Worm (Caenorhabditis elegans) whole organism, L1 larva: ENCODE measurements around the gene T24H10.4.

ENCODE experiments used
- C04F5.9 ChIP-seq: sonication (generic microtip); optimal IDR thresholded peaks from 2 replicates; lab custom pipeline; 2016; ENCODE audit warnings: missing genetic modification characterization, missing compliant biosample characterization
- C16A3.4 ChIP-seq: fragments of 150-350 bp; optimal IDR thresholded peaks from 2 replicates; lab custom pipeline; 2014; ENCODE audit warnings: missing biosample characterization, missing genetic modification characterization
- C34B4.2 ChIP-seq: sonication (generic microtip); optimal IDR thresholded peaks from 2 replicates; lab custom pipeline; 2017; ENCODE audit warnings: mild to moderate bottlenecking, missing genetic modification characterization, missing compliant biosample characterization
- F16B12.6 ChIP-seq: fragments of 150-350 bp; optimal IDR thresholded peaks from 2 replicates; lab custom pipeline; 2014; ENCODE audit warnings: missing biosample characterization, missing genetic modification characterization
- Y116A8C.19 ChIP-seq: sonication (generic microtip); optimal IDR thresholded peaks from 2 replicates; lab custom pipeline; 2016; ENCODE audit warnings: missing compliant biosample characterization, missing genetic modification characterization, borderline replicate concordance
- aly-2 ChIP-seq: fragments of 150-350 bp; optimal IDR thresholded peaks from 2 replicates; lab custom pipeline; 2014; ENCODE audit warnings: missing biosample characterization, missing genetic modification characterization
- ama-1 ChIP-seq: fragments of 150-350 bp; optimal IDR thresholded peaks from 2 replicates; lab custom pipeline; 2014
- ceh-63 ChIP-seq: fragments of 200-800 bp; sonication (Bioruptor generic); optimal IDR thresholded peaks from 2 replicates; lab custom pipeline; 2018; ENCODE audit warnings: mild to moderate bottlenecking, missing genetic modification characterization, missing compliant biosample characterization
- dsc-1 ChIP-seq: sonication (generic microtip); optimal IDR thresholded peaks from 2 replicates; lab custom pipeline; 2016; ENCODE audit warnings: mild to moderate bottlenecking, missing genetic modification characterization, missing compliant biosample characterization
- efl-3 ChIP-seq: fragments of 200-800 bp; sonication (Bioruptor generic); optimal IDR thresholded peaks from 2 replicates; lab custom pipeline; 2018; ENCODE audit warnings: mild to moderate bottlenecking, missing genetic modification characterization, missing compliant biosample characterization
- egl-13 ChIP-seq: sonication (generic microtip); optimal IDR thresholded peaks from 2 replicates; lab custom pipeline; 2016; ENCODE audit warnings: missing genotype, missing genetic modification reagents, missing genetic modification characterization, missing compliant biosample characterization
- egl-27 ChIP-seq, 2 experiments: fragments of 150-350 bp in 1 of 2; sonication (generic microtip); optimal IDR thresholded peaks; 3 replicates each; lab custom pipeline; 2017 to 2018; ENCODE audit warnings: missing biosample characterization in 2 of 2, missing genetic modification characterization in 2 of 2, missing genetic modification reagents in 2 of 2
- elt-2 ChIP-seq: sonication (generic microtip); optimal IDR thresholded peaks from 2 replicates; lab custom pipeline; 2016; ENCODE audit warnings: missing genetic modification characterization, mild to moderate bottlenecking, inconsistent platforms, missing compliant biosample characterization, missing genetic modification reagents
- elt-3 ChIP-seq, 6 experiments: fragments of 150-350 bp in 1 of 6; sonication (generic microtip); optimal IDR thresholded peaks; 2 replicates each; lab custom pipeline; 2017 to 2018; ENCODE audit warnings: missing biosample characterization in 6 of 6, missing genetic modification characterization in 6 of 6, inconsistent platforms in 1 of 6
- fkh-10 ChIP-seq: sonication (generic microtip); optimal IDR thresholded peaks from 2 replicates; lab custom pipeline; 2017; ENCODE audit warnings: missing biosample characterization, missing genetic modification reagents, missing genetic modification characterization
- fkh-8 ChIP-seq: sonication (generic microtip); optimal IDR thresholded peaks from 2 replicates; lab custom pipeline; 2016; ENCODE audit warnings: mild to moderate bottlenecking, missing genetic modification characterization, missing compliant biosample characterization
- fos-1 ChIP-seq: fragments of 150-350 bp; optimal IDR thresholded peaks from 2 replicates; lab custom pipeline; 2014; ENCODE audit warnings: missing biosample characterization, missing genetic modification characterization
- grh-1 ChIP-seq: fragments of 200-800 bp; sonication (Bioruptor generic); IDR thresholded peaks from 2 replicates; pipeline ENCODE4 v1.3.6; 2022; ENCODE audit warnings: missing genetic modification reagents, missing genetic modification characterization, missing compliant biosample characterization
- hlh-17 ChIP-seq: fragments of 200-800 bp; sonication (Bioruptor generic); optimal IDR thresholded peaks from 2 replicates; lab custom pipeline; 2018; ENCODE audit warnings: missing genetic modification characterization, mild to moderate bottlenecking, missing compliant biosample characterization, moderate library complexity, borderline replicate concordance
- hpl-2 ChIP-seq: fragments of 150-350 bp; optimal IDR thresholded peaks from 2 replicates; lab custom pipeline; 2014; ENCODE audit warnings: missing biosample characterization, missing genetic modification reagents, missing genetic modification characterization
- jun-1 ChIP-seq: fragments of 150-350 bp; optimal IDR thresholded peaks from 2 replicates; lab custom pipeline; 2014; ENCODE audit warnings: missing biosample characterization, missing genetic modification reagents, missing genetic modification characterization
- lin-13 ChIP-seq: fragments of 150-350 bp; optimal IDR thresholded peaks from 2 replicates; lab custom pipeline; 2014; ENCODE audit warnings: missing biosample characterization, missing genetic modification reagents, missing genetic modification characterization
- lin-15B ChIP-seq: fragments of 150-350 bp; sonication (generic microtip); optimal IDR thresholded peaks from 3 replicates; lab custom pipeline; 2014; ENCODE audit warnings: missing biosample characterization, missing genetic modification characterization
- lin-39 ChIP-seq: fragments of 150-350 bp; optimal IDR thresholded peaks from 2 replicates; lab custom pipeline; 2014; ENCODE audit warnings: missing biosample characterization, missing genetic modification reagents, missing genetic modification characterization
- lir-3 ChIP-seq: sonication (generic microtip); optimal IDR thresholded peaks from 2 replicates; lab custom pipeline; 2016; ENCODE audit warnings: mild to moderate bottlenecking, missing genetic modification characterization, moderate library complexity, missing compliant biosample characterization; ENCODE audit not compliant: poor library complexity
- lsy-2 ChIP-seq, 2 experiments: fragments of 150-350 bp; optimal IDR thresholded peaks; 2 replicates each; lab custom pipeline; 2014; ENCODE audit warnings: missing biosample characterization in 2 of 2, missing genetic modification characterization in 2 of 2
- mef-2 ChIP-seq: fragments of 150-350 bp; optimal IDR thresholded peaks from 2 replicates; lab custom pipeline; 2014; ENCODE audit warnings: missing biosample characterization, missing genetic modification characterization
- nhr-12 ChIP-seq: sonication (generic microtip); optimal IDR thresholded peaks from 2 replicates; lab custom pipeline; 2017; ENCODE audit warnings: missing biosample characterization, missing genetic modification characterization
- nhr-19 ChIP-seq: fragments of 200-800 bp; sonication (Bioruptor generic); conservative IDR thresholded peaks from 2 replicates; pipeline ENCODE4 v1.3.6; 2022; ENCODE audit warnings: missing genetic modification characterization, missing compliant biosample characterization
- nhr-47 ChIP-seq: sonication (generic microtip); optimal IDR thresholded peaks from 2 replicates; lab custom pipeline; 2016; ENCODE audit warnings: mild to moderate bottlenecking, missing genetic modification characterization, moderate library complexity, missing compliant biosample characterization
- nhr-71 ChIP-seq: sonication (generic microtip); optimal IDR thresholded peaks from 2 replicates; lab custom pipeline; 2016; ENCODE audit warnings: mild to moderate bottlenecking, missing genetic modification characterization, moderate library complexity, missing compliant biosample characterization
- nhr-77 ChIP-seq: fragments of 150-350 bp; optimal IDR thresholded peaks from 2 replicates; lab custom pipeline; 2014; ENCODE audit warnings: missing biosample characterization, missing genetic modification characterization
- nhr-85 ChIP-seq: sonication (generic microtip); peaks from one replicate; lab custom pipeline; 2016; ENCODE audit warnings: missing genetic modification characterization, inconsistent platforms, missing compliant biosample characterization
- nhr-90 ChIP-seq: sonication (generic microtip); optimal IDR thresholded peaks from 2 replicates; lab custom pipeline; 2016; ENCODE audit warnings: mild to moderate bottlenecking, missing genetic modification characterization, missing compliant biosample characterization; ENCODE audit not compliant: poor library complexity
- pqm-1 ChIP-seq: sonication (generic microtip); optimal IDR thresholded peaks from 3 replicates; lab custom pipeline; 2017; ENCODE audit warnings: missing biosample characterization, missing genetic modification characterization
- snpc-4 ChIP-seq: fragments of 150-350 bp; optimal IDR thresholded peaks from 2 replicates; lab custom pipeline; 2014; ENCODE audit warnings: missing biosample characterization, missing genetic modification characterization
- snu-23 ChIP-seq: sonication (generic microtip); optimal IDR thresholded peaks from 2 replicates; lab custom pipeline; 2016; ENCODE audit warnings: missing genetic modification characterization, missing compliant biosample characterization
- sox-4 ChIP-seq: sonication (generic microtip); optimal IDR thresholded peaks from 2 replicates; lab custom pipeline; 2016; ENCODE audit warnings: missing genetic modification characterization, missing compliant biosample characterization
- sptf-1 ChIP-seq: fragments of 150-350 bp; optimal IDR thresholded peaks from 2 replicates; lab custom pipeline; 2014; ENCODE audit warnings: missing biosample characterization, missing genetic modification characterization
- sup-37 ChIP-seq: fragments of 200-800 bp; sonication (Bioruptor generic); optimal IDR thresholded peaks from 2 replicates; lab custom pipeline; 2018; ENCODE audit warnings: mild to moderate bottlenecking, missing genetic modification characterization, missing compliant biosample characterization
- swsn-7 ChIP-seq: sonication (generic microtip); optimal IDR thresholded peaks from 2 replicates; lab custom pipeline; 2016; ENCODE audit warnings: missing genetic modification characterization, missing compliant biosample characterization
- tlp-1 ChIP-seq: fragments of 150-350 bp; optimal IDR thresholded peaks from 2 replicates; lab custom pipeline; 2014; ENCODE audit warnings: missing biosample characterization, missing genetic modification characterization
- unc-130 ChIP-seq: fragments of 150-350 bp; optimal IDR thresholded peaks from 2 replicates; lab custom pipeline; 2017; ENCODE audit warnings: missing biosample characterization, missing genetic modification characterization, inconsistent platforms
- unc-30 ChIP-seq: sonication (generic microtip); optimal IDR thresholded peaks from 2 replicates; lab custom pipeline; 2017; ENCODE audit warnings: missing biosample characterization, missing genetic modification characterization
- unc-62 ChIP-seq: fragments of 150-350 bp; optimal IDR thresholded peaks from 2 replicates; lab custom pipeline; 2014; ENCODE audit warnings: missing biosample characterization, missing genetic modification reagents, missing genetic modification characterization
- unc-86 ChIP-seq: sonication (generic microtip); optimal IDR thresholded peaks from 2 replicates; lab custom pipeline; 2016; ENCODE audit warnings: missing genetic modification characterization, missing compliant biosample characterization
- unc-98 ChIP-seq: fragments of 200-800 bp; sonication (Bioruptor generic); IDR thresholded peaks from 2 replicates; pipeline ENCODE4 v1.3.6; 2022; ENCODE audit warnings: missing genetic modification characterization, missing compliant biosample characterization
- zag-1 ChIP-seq: fragments of 150-350 bp; optimal IDR thresholded peaks from 2 replicates; lab custom pipeline; 2014; ENCODE audit warnings: missing biosample characterization, missing genetic modification characterization
- zip-4 ChIP-seq: fragments of 200-800 bp; sonication (Bioruptor generic); optimal IDR thresholded peaks from 2 replicates; lab custom pipeline; 2018; ENCODE audit warnings: mild to moderate bottlenecking, missing genetic modification characterization, moderate library complexity, missing compliant biosample characterization

The T24H10.4 gene

DNA sequence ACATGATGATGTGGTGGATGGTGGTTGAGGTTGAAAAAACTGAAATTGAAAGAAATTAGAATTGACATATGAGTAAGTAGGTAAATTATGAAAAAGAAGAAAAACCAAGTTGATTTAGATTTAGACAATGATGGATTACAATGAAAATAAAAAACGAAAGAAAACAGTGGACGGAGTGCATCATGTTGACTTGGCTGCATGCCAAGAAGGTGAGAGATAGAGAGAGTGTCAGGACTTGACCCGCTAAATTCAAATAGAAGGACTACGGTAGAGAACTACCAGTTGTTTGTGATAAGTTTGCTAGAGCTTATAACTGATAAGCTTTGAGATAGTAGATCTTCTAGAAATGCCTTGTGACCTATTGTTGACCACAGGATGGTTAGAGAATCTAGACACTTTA is 48.2 kb upstream of the T24H10.4 start, which contains the start of gene T24B8.3 (continued):
- TF ChIP-seq nhr-19 (GFP tag; lab: Robert Waterston, UW) (peak; percentile 43; the same call in 1 of the 2 replicates), mef-2 (tag; lab: Kevin White, UChicago) (no peak), egl-27 (tag; optimal IDR thresholded peaks at IDR 0.05; lab: Kevin White, UChicago) (no peak), nhr-85 (tag; lab: Kevin White, UChicago) (peak; percentile 83), sptf-1 (tag; lab: Kevin White, UChicago) (no peak), elt-2 (tag; lab: Kevin White, UChicago) (peak; percentile 25), ama-1 (lab: Kevin White, UChicago) (no peak), unc-98 (GFP tag; lab: Robert Waterston, UW) (no peak), dsc-1 (tag; lab: Kevin White, UChicago) (no peak), hlh-17 (no peak), fkh-8 (tag; lab: Kevin White, UChicago) (no peak), nhr-47 (tag; lab: Kevin White, UChicago) (no peak), efl-3 (GFP tag; lab: Kevin White, UChicago) (no peak), C16A3.4 (tag; lab: Kevin White, UChicago) (peak; percentile 40), zip-4 (no peak), hpl-2 (GFP tag; lab: Kevin White, UChicago) (no peak), jun-1 (tag; lab: Kevin White, UChicago) (no peak), unc-130 (tag; lab: Kevin White, UChicago) (peak; percentile 45), lin-15B (tag; lab: Kevin White, UChicago) (no peak)

DNA sequence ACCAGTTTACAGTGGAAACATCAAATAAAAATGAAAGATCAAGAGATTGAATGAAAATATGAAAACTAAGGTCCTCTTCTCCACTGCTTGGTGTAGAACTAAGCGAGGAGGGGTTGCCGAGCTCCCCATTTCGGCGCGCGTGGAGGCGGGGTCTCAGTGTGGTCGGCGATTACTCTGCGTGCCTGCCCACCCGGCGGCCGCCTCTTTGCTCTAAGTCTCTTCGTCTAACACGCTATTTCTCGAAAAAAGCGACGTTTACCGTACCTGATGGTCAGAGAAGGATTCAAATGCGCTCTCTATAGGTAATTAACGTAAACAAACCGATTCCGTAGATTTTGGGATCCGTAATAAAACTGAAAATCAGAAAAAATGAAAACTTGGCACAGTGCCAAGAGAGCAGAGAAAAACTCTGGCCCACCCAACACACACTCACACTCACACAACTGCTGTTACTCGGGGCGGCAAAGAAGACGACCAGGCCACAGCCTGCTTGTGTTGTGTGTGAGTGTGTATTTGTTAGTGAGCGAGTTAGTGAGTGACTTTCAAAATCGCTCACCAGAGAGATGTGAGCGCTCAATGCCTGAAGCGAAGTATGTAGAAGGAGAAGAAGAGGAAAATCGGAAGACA is 47.7 kb upstream of the T24H10.4 start:
- TF ChIP-seq aly-2 (tag; lab: Kevin White, UChicago) (peak; percentile 14), tlp-1 (no peak), nhr-71 (tag; lab: Kevin White, UChicago) (peak; percentile 89), grh-1 (GFP tag; lab: Robert Waterston, UW) (0 out of 2 replicates have a peak, but pooled peaks have one; percentile 11), elt-2 (tag; lab: Kevin White, UChicago) (no peak), Y116A8C.19 (tag; lab: Kevin White, UChicago) (no peak), C34B4.2 (no peak), hpl-2 (GFP tag; lab: Kevin White, UChicago) (no peak), lsy-2 (tag; optimal IDR thresholded peaks at IDR 0.05; lab: Kevin White, UChicago) (peak; percentile 72 to 81), C04F5.9 (tag; lab: Kevin White, UChicago) (no peak), egl-13 (tag; lab: Kevin White, UChicago) (peak; percentile 28), mef-2 (tag; lab: Kevin White, UChicago) (no peak), nhr-19 (GFP tag; lab: Robert Waterston, UW) (peak; percentile 47), F16B12.6 (tag; lab: Kevin White, UChicago) (peak; percentile 37), lin-39 (no peak), lir-3 (tag; lab: Kevin White, UChicago) (no peak), zag-1 (tag; lab: Kevin White, UChicago) (no peak), fkh-8 (tag; lab: Kevin White, UChicago) (peak; percentile 74), sox-4 (no peak), nhr-90 (tag; lab: Kevin White, UChicago) (peak; percentile 26), nhr-77 (tag; lab: Kevin White, UChicago) (peak; percentile 75), lin-15B (tag; lab: Kevin White, UChicago) (peak; percentile 47), swsn-7 (tag; lab: Kevin White, UChicago) (peak; percentile 75), ama-1 (lab: Kevin White, UChicago) (no peak), snpc-4 (tag; lab: Kevin White, UChicago) (no peak), unc-30 (tag; lab: Kevin White, UChicago) (no peak), unc-98 (GFP tag; lab: Robert Waterston, UW) (no peak), unc-86 (tag; lab: Kevin White, UChicago) (peak; percentile 74), unc-62 (GFP tag; lab: Kevin White, UChicago) (no peak), efl-3 (GFP tag; lab: Kevin White, UChicago) (no peak), fkh-10 (GFP tag; lab: Kevin White, UChicago) (peak; percentile 77), lin-13 (peak; percentile 66), fos-1 (tag; lab: Kevin White, UChicago) (peak; percentile 66), snu-23 (peak; percentile 84), pqm-1 (no peak), ceh-63 (GFP tag; lab: Kevin White, UChicago) (no peak), zip-4 (no peak), sup-37 (GFP tag; lab: Kevin White, UChicago) (peak; percentile 45), nhr-12 (tag; lab: Kevin White, UChicago) (no peak), elt-3 (tag; optimal IDR thresholded peaks at IDR 0.05; lab: Kevin White, UChicago) (no peak)
